Fruit fly (Drosophila melanogaster) whole organism, embryonic: ENCODE measurements around the gene NaPi-III.

Experiments
- CG10147 ChIP-seq: fragments of 200-800 bp; sonication (Bioruptor generic); optimal IDR thresholded peaks from 2 replicates; lab custom pipeline; 2019; ENCODE audit warnings: missing biosample characterization, mild to moderate bottlenecking, missing genetic modification characterization, moderate library complexity
- CG10959 ChIP-seq: fragments of 200-800 bp; sonication (Bioruptor generic); IDR thresholded peaks from 2 replicates; pipeline ENCODE4 v1.3.6; 2022; ENCODE audit warnings: missing biosample characterization, missing genetic modification characterization
- CG12071 ChIP-seq: fragments of 200-800 bp; sonication (Bioruptor generic); optimal IDR thresholded peaks from 3 replicates; lab custom pipeline; 2018; ENCODE audit warnings: missing biosample characterization, mild to moderate bottlenecking, missing genetic modification characterization
- CG14050 ChIP-seq: fragments of 200-800 bp; sonication (Bioruptor generic); IDR thresholded peaks from 3 replicates; pipeline ENCODE4 v1.3.6; 2022; ENCODE audit warnings: missing biosample characterization, missing genetic modification characterization
- CG14710 ChIP-seq: fragments of 200-800 bp; sonication (Bioruptor generic); optimal IDR thresholded peaks from 3 replicates; lab custom pipeline; 2019; ENCODE audit warnings: missing biosample characterization, mild to moderate bottlenecking, missing genetic modification characterization, moderate library complexity
- CG1529 ChIP-seq: fragments of 200-800 bp; sonication (Bioruptor generic); optimal IDR thresholded peaks from 3 replicates; lab custom pipeline; 2018; ENCODE audit warnings: missing biosample characterization, missing genetic modification characterization
- CG17385 ChIP-seq: fragments of 200-800 bp; sonication (Bioruptor generic); optimal IDR thresholded peaks from 3 replicates; lab custom pipeline; 2018; ENCODE audit warnings: missing biosample characterization, mild to moderate bottlenecking, missing genetic modification characterization
- CG2116 ChIP-seq: fragments of 200-800 bp; sonication (Bioruptor generic); optimal IDR thresholded peaks from 3 replicates; lab custom pipeline; 2018; ENCODE audit warnings: missing biosample characterization, mild to moderate bottlenecking, missing genetic modification characterization
- CG2678 ChIP-seq: fragments of 200-800 bp; sonication (Bioruptor generic); optimal IDR thresholded peaks from 3 replicates; lab custom pipeline; 2019; ENCODE audit warnings: missing biosample characterization, mild to moderate bottlenecking, missing genetic modification characterization, moderate library complexity
- CG3065 ChIP-seq: fragments of 200-800 bp; sonication (Bioruptor generic); optimal IDR thresholded peaks from 2 replicates; lab custom pipeline; 2016; ENCODE audit warnings: missing biosample characterization, missing genetic modification characterization
- CG3407 ChIP-seq: fragments of 200-800 bp; sonication (Bioruptor generic); optimal IDR thresholded peaks from 2 replicates; lab custom pipeline; 2018; ENCODE audit warnings: missing biosample characterization, mild to moderate bottlenecking, missing genetic modification characterization
- CG34376 ChIP-seq: fragments of 200-800 bp; sonication (Bioruptor generic); optimal IDR thresholded peaks from 2 replicates; lab custom pipeline; 2018; ENCODE audit warnings: missing biosample characterization, mild to moderate bottlenecking, missing genetic modification characterization
- CG8281 ChIP-seq: fragments of 200-800 bp; sonication (Bioruptor generic); optimal IDR thresholded peaks from 2 replicates; lab custom pipeline; 2018; ENCODE audit warnings: missing biosample characterization, mild to moderate bottlenecking, missing genetic modification characterization, moderate library complexity
- CG9932 ChIP-seq: fragments of 200-800 bp; sonication (Bioruptor generic); IDR thresholded peaks from 2 replicates; pipeline ENCODE4 v1.3.6; 2022; ENCODE audit warnings: missing biosample characterization, missing genetic modification characterization
- Dad ChIP-seq: fragments of 200-800 bp; sonication (Bioruptor generic); optimal IDR thresholded peaks from 3 replicates; lab custom pipeline; 2016; ENCODE audit warnings: missing biosample characterization, missing genetic modification characterization
- Dbx ChIP-seq: fragments of 200-800 bp; sonication (Bioruptor generic); IDR thresholded peaks from 3 replicates; pipeline ENCODE4 v1.3.6; 2022; ENCODE audit warnings: missing biosample characterization, missing genetic modification characterization
- Doc2 ChIP-seq: fragments of 200-800 bp; sonication (Bioruptor generic); IDR thresholded peaks from 2 replicates; pipeline ENCODE4 v1.3.6; 2022; ENCODE audit warnings: missing biosample characterization, missing genetic modification characterization
- Drgx ChIP-seq: fragments of 200-800 bp; sonication (Bioruptor generic); IDR thresholded peaks from 2 replicates; pipeline ENCODE4 v1.3.6; 2022; ENCODE audit warnings: missing biosample characterization, missing genetic modification characterization
- HHEX ChIP-seq: fragments of 200-800 bp; sonication (Bioruptor generic); optimal IDR thresholded peaks from 3 replicates; lab custom pipeline; 2017; ENCODE audit warnings: missing biosample characterization, mild to moderate bottlenecking, missing genetic modification characterization, missing genetic modification reagents
- Hsf ChIP-seq: fragments of 200-800 bp; sonication (Bioruptor generic); optimal IDR thresholded peaks from 3 replicates; lab custom pipeline; 2016; ENCODE audit warnings: missing biosample characterization, missing genetic modification characterization
- Mad ChIP-seq: fragments of 200-800 bp; sonication (Bioruptor generic); optimal IDR thresholded peaks from 2 replicates; lab custom pipeline; 2016; ENCODE audit warnings: missing biosample characterization, missing genetic modification characterization
- Meics ChIP-seq: fragments of 200-800 bp; sonication (Bioruptor generic); optimal IDR thresholded peaks from 2 replicates; lab custom pipeline; 2017; ENCODE audit warnings: missing biosample characterization, mild to moderate bottlenecking, missing genetic modification characterization
- NC2β ChIP-seq: fragments of 200-800 bp; sonication (Bioruptor generic); optimal IDR thresholded peaks from 2 replicates; lab custom pipeline; 2016; ENCODE audit warnings: missing biosample characterization, missing genetic modification characterization
- Sin3A ChIP-seq: fragments of >200 bp; optimal IDR thresholded peaks from 2 replicates; lab custom pipeline; 2018
- Sox100B ChIP-seq: fragments of 200-800 bp; sonication (Bioruptor generic); optimal IDR thresholded peaks from 3 replicates; lab custom pipeline; 2018; ENCODE audit warnings: missing biosample characterization, mild to moderate bottlenecking, missing genetic modification characterization
- Sox102F ChIP-seq: fragments of 200-800 bp; sonication (Bioruptor generic); optimal IDR thresholded peaks from 2 replicates; lab custom pipeline; 2018; ENCODE audit warnings: missing biosample characterization, mild to moderate bottlenecking, missing genetic modification characterization, moderate library complexity
- Sry-δ ChIP-seq: fragments of 200-800 bp; sonication (Bioruptor generic); optimal IDR thresholded peaks from 2 replicates; lab custom pipeline; 2016; ENCODE audit warnings: missing biosample characterization, missing genetic modification characterization
- Trl ChIP-seq, 3 experiments: fragments of >200 bp in 2 of 3; fragments of 200-800 bp in 1 of 3; sonication (Bioruptor generic) in 1 of 3; optimal IDR thresholded peaks; 2 replicates in 1 of 3; 3 replicates in 2 of 3; lab custom pipeline; 2016 to 2017; ENCODE audit warnings: missing biosample characterization in 1 of 3, missing genetic modification characterization in 1 of 3
- al ChIP-seq: fragments of 200-800 bp; sonication (Bioruptor generic); IDR thresholded peaks from 2 replicates; pipeline ENCODE4 v1.3.6; 2022; ENCODE audit warnings: missing biosample characterization, missing genetic modification characterization
- bbx ChIP-seq: fragments of 200-800 bp; sonication (Bioruptor generic); IDR thresholded peaks from 2 replicates; pipeline ENCODE4 v1.3.6; 2022; ENCODE audit warnings: missing biosample characterization, missing genetic modification characterization; ENCODE audit not compliant: partially characterized antibody
- caup ChIP-seq: fragments of 200-800 bp; sonication (Bioruptor generic); optimal IDR thresholded peaks from 3 replicates; lab custom pipeline; 2017; ENCODE audit warnings: missing biosample characterization, mild to moderate bottlenecking, missing genetic modification characterization, moderate library complexity; ENCODE audit not compliant: severe bottlenecking
- crc ChIP-seq: fragments of 200-800 bp; sonication (Bioruptor generic); optimal IDR thresholded peaks from 2 replicates; lab custom pipeline; 2016; ENCODE audit warnings: missing biosample characterization, missing genetic modification characterization
- cwo ChIP-seq: fragments of 200-800 bp; sonication (Bioruptor generic); optimal IDR thresholded peaks from 3 replicates; lab custom pipeline; 2017; ENCODE audit warnings: missing biosample characterization, missing genetic modification characterization, mild to moderate bottlenecking, moderate library complexity, missing genetic modification reagents
- en ChIP-seq: fragments of 200-800 bp; sonication (Bioruptor generic); optimal IDR thresholded peaks from 2 replicates; lab custom pipeline; 2016; ENCODE audit warnings: missing biosample characterization, missing genetic modification characterization
- gcm ChIP-seq: fragments of 200-800 bp; sonication (Bioruptor generic); optimal IDR thresholded peaks from 2 replicates; lab custom pipeline; 2019; ENCODE audit warnings: missing biosample characterization, mild to moderate bottlenecking, missing genetic modification characterization, moderate library complexity
- grau ChIP-seq: fragments of 200-800 bp; optimal IDR thresholded peaks from 3 replicates; lab custom pipeline; 2019; ENCODE audit warnings: missing biosample characterization, mild to moderate bottlenecking, missing genetic modification characterization, moderate library complexity
- her ChIP-seq: fragments of 200-800 bp; sonication (Bioruptor generic); optimal IDR thresholded peaks from 2 replicates; lab custom pipeline; 2016; ENCODE audit warnings: missing biosample characterization, missing genetic modification characterization
- lab ChIP-seq: fragments of 200-800 bp; sonication (Bioruptor generic); optimal IDR thresholded peaks from 3 replicates; lab custom pipeline; 2017; ENCODE audit warnings: missing biosample characterization, missing genetic modification characterization, mild to moderate bottlenecking, moderate library complexity, missing genetic modification reagents
- nerfin-1 ChIP-seq: fragments of 200-800 bp; sonication (Bioruptor generic); optimal IDR thresholded peaks from 3 replicates; lab custom pipeline; 2019; ENCODE audit warnings: missing biosample characterization, mild to moderate bottlenecking, missing genetic modification characterization, moderate library complexity
- otp ChIP-seq: fragments of 200-800 bp; sonication (Bioruptor generic); IDR thresholded peaks from 3 replicates; pipeline ENCODE4, ENCODE4 v1.3.6; 2022; ENCODE audit warnings: missing biosample characterization, missing genetic modification characterization
- peb ChIP-seq: fragments of 200-800 bp; sonication (Bioruptor generic); IDR thresholded peaks from 2 replicates; pipeline ENCODE4 v1.3.6; 2022; ENCODE audit warnings: missing biosample characterization, missing genetic modification characterization
- pros ChIP-seq: fragments of 200-800 bp; sonication (Bioruptor generic); optimal IDR thresholded peaks from 3 replicates; lab custom pipeline; 2019; ENCODE audit warnings: missing biosample characterization, mild to moderate bottlenecking, missing genetic modification characterization, moderate library complexity
- ro ChIP-seq: fragments of 200-800 bp; sonication (Bioruptor generic); IDR thresholded peaks from 2 replicates; pipeline ENCODE4 v1.3.6; 2022; ENCODE audit warnings: missing biosample characterization, missing genetic modification characterization
- row ChIP-seq: fragments of 200-800 bp; sonication (Bioruptor generic); IDR thresholded peaks from 3 replicates; pipeline ENCODE4 v1.3.6; 2022; ENCODE audit warnings: missing biosample characterization, missing genetic modification characterization
- salm ChIP-seq: fragments of 200-800 bp; sonication (Bioruptor generic); optimal IDR thresholded peaks from 2 replicates; lab custom pipeline; 2018; ENCODE audit warnings: missing biosample characterization, mild to moderate bottlenecking, missing genetic modification characterization
- sens-2 ChIP-seq: fragments of 200-800 bp; sonication (Bioruptor generic); IDR thresholded peaks from 2 replicates; pipeline ENCODE4 v1.3.6; 2022; ENCODE audit warnings: missing biosample characterization, missing genetic modification characterization
- ttk ChIP-seq: fragments of 200-800 bp; sonication (Bioruptor generic); IDR thresholded peaks from 2 replicates; pipeline ENCODE4 v2.1.2; 2022; ENCODE audit warnings: missing biosample characterization, missing genetic modification characterization
- usp ChIP-seq: fragments of >200 bp; optimal IDR thresholded peaks from 2 replicates; lab custom pipeline; 2017; ENCODE audit warnings: missing biosample characterization, missing genetic modification characterization
- zen ChIP-seq: fragments of 200-800 bp; sonication (Bioruptor generic); optimal IDR thresholded peaks from 3 replicates; lab custom pipeline; 2018; ENCODE audit warnings: missing biosample characterization, mild to moderate bottlenecking, missing genetic modification characterization, moderate library complexity

The NaPi-III gene

DNA sequence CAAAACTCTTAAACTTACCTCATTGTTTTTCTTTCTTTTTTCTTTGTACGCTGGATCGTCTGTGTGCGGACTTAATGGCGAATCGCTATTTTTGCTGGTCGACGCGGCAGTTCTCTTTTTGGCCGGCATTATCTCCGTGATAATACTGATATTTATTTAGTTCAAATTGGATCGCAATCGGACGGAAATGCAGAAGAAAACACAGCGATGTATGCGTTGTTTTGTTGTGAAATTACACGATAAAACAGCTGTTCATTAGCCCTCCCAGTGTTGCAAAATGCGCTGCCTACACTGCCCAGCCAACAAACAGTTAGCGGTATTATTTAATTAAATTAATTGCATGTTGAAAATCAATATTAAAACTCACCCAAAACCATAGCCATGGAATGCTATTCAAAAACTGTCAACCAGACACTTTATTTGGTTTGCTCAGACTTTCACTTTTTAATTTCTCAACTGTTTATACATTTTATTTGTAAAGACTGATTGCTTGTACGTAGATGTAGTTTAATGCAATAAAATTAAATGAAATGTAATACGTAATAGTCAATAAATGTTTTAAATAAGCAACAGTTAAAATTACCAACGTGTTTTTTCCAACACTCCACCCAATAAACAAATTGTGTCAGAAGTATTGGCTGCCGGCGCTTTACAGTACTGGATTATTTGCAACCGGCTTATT is 25.0 kb upstream of the NaPi-III start, which contains the start of the genes Irbp18 and APP-BP1 (continued):
- TF ChIP-seq Sox100B (GFP tag; lab: Kevin White, UChicago) (peak; percentile 94), Dbx (peak; percentile 90), otp (GFP tag; lab: Robert Waterston, UW) (peak; percentile 80; the same call in 2 of the 3 replicates), sens-2 (peak; percentile 72), CG1529 (peak; percentile 86), row (GFP tag; lab: Robert Waterston, UW) (peak; percentile 88), CG10147 (peak; percentile 91), Drgx (GFP tag; lab: Robert Waterston, UW) (peak; percentile 91), her (GFP tag; lab: Kevin White, UChicago) (peak; percentile 88), CG14050 (GFP tag; lab: Robert Waterston, UW) (peak; percentile 74), Dad (peak; percentile 94), CG14710 (tag; lab: Kevin White, UChicago) (peak; percentile 94), nerfin-1 (tag; lab: Kevin White, UChicago) (peak; percentile 87), Sox102F (GFP tag; lab: Kevin White, UChicago) (peak; percentile 93), Hsf (peak; percentile 97), Sin3A (peak; percentile 87), CG10959 (GFP tag; lab: Robert Waterston, UW) (peak; percentile 59; the same call in 1 of the 2 replicates), Meics (GFP tag; lab: Kevin White, UChicago) (peak; percentile 94), pros (no peak), gcm (GFP tag; lab: Kevin White, UChicago) (peak; percentile 89), cwo (GFP tag; lab: Kevin White, UChicago) (peak; percentile 90), CG2116 (peak; percentile 88), lab (GFP tag; lab: Kevin White, UChicago) (peak; percentile 95), CG9932 (GFP tag; lab: Robert Waterston, UW) (peak; percentile 89), grau (peak; percentile 91), CG3065 (GFP tag; lab: Kevin White, UChicago) (peak; percentile 84), CG8281 (peak; percentile 79), zen (tag; lab: Kevin White, UChicago) (peak; percentile 85), CG3407 (GFP tag; lab: Kevin White, UChicago) (peak; percentile 84), usp (GFP tag; lab: Kevin White, UChicago) (no peak), caup (GFP tag; lab: Kevin White, UChicago) (peak; percentile 95), ro (GFP tag; lab: Robert Waterston, UW) (no peak; the same call in 1 of the 2 replicates), HHEX (peak; percentile 93), salm (tag; lab: Kevin White, UChicago) (peak; percentile 78), CG17385 (peak; percentile 91), Trl (optimal IDR thresholded peaks at IDR 0.05; lab: Kevin White, UChicago) (no peak), Trl (GFP tag; optimal IDR thresholded peaks at IDR 0.05; lab: Kevin White, UChicago) (peak; percentile 92), peb (GFP tag; lab: Robert Waterston, UW) (peak; percentile 83), crc (peak; percentile 91), Sry-δ (GFP tag; lab: Kevin White, UChicago) (peak; percentile 60), al (GFP tag; lab: Robert Waterston, UW) (peak; percentile 89), Doc2 (GFP tag; lab: Robert Waterston, UW) (peak; percentile 36; the same call in 1 of the 2 replicates), CG12071 (peak; percentile 83), Mad (GFP tag; lab: Kevin White, UChicago) (peak; percentile 96), NC2β (GFP tag; lab: Kevin White, UChicago) (peak; percentile 93), bbx (GFP tag; lab: Robert Waterston, UW) (peak; percentile 16; the same call in 1 of the 2 replicates), en (GFP tag; lab: Kevin White, UChicago) (peak; percentile 83), ttk (peak; percentile 75), CG34376 (peak; percentile 95), CG2678 (tag; lab: Kevin White, UChicago) (peak; percentile 95)
